Worm (Caenorhabditis elegans) whole organism, L3 larva: ENCODE results near the gene srx-64.

Experiments used
- aly-2 ChIP-seq: fragments of 150-350 bp; optimal IDR thresholded peaks from 2 replicates; lab custom pipeline; 2014; ENCODE audit warnings: missing biosample characterization, missing genetic modification characterization
- nhr-28 ChIP-seq: fragments of 150-350 bp; optimal IDR thresholded peaks from 2 replicates; lab custom pipeline; 2014; ENCODE audit warnings: missing biosample characterization, missing genetic modification characterization
- zag-1 ChIP-seq: fragments of 150-350 bp; optimal IDR thresholded peaks from 2 replicates; lab custom pipeline; 2014; ENCODE audit warnings: missing biosample characterization, missing genetic modification characterization

- TF ChIP-seq zag-1 (tag; lab: Kevin White, UChicago) (no peak), aly-2 (tag; lab: Kevin White, UChicago) (no peak), nhr-28 (tag; lab: Kevin White, UChicago) (no peak)
Measured at ce11 chrV:3916480-3916879, 12.7 kb upstream of the srx-64 start, which contains the start of gene srx-67.
